Worm (Caenorhabditis elegans) whole organism, early embryonic: Measurements from ENCODE around the gene nhr-202.

Experiments used
- B0310.2 ChIP-seq: sonication (generic microtip); optimal IDR thresholded peaks from 2 replicates; lab custom pipeline; 2016; ENCODE audit warnings: mild to moderate bottlenecking, missing genetic modification characterization, missing compliant biosample characterization
- F13C5.2 ChIP-seq: sonication (generic microtip); optimal IDR thresholded peaks from 2 replicates; lab custom pipeline; 2017; ENCODE audit warnings: mild to moderate bottlenecking, missing genetic modification characterization, inconsistent platforms, missing compliant biosample characterization
- aly-1 ChIP-seq: sonication (generic microtip); optimal IDR thresholded peaks from 2 replicates; lab custom pipeline; 2016; ENCODE audit warnings: missing genetic modification characterization, missing compliant biosample characterization
- ama-1 ChIP-seq: fragments of 150-350 bp; optimal IDR thresholded peaks from 2 replicates; lab custom pipeline; 2014
- ceh-13 ChIP-seq: fragments of 200-800 bp; sonication (Bioruptor generic); optimal IDR thresholded peaks from 2 replicates; lab custom pipeline; 2018; ENCODE audit warnings: mild to moderate bottlenecking, missing genetic modification characterization, missing compliant biosample characterization
- ceh-36 ChIP-seq: sonication (generic microtip); optimal IDR thresholded peaks from 2 replicates; lab custom pipeline; 2016; ENCODE audit warnings: missing genetic modification characterization, inconsistent platforms, missing compliant biosample characterization
- ets-7 ChIP-seq: sonication (generic microtip); optimal IDR thresholded peaks from 2 replicates; lab custom pipeline; 2016; ENCODE audit warnings: missing genotype, missing genetic modification characterization, missing compliant biosample characterization
- flt-1 ChIP-seq: fragments of 200-800 bp; sonication (Bioruptor generic); IDR thresholded peaks from 2 replicates; pipeline ENCODE4 v1.3.6; 2022; ENCODE audit warnings: missing genetic modification characterization, missing compliant biosample characterization
- hmbx-1 ChIP-seq: sonication (generic microtip); optimal IDR thresholded peaks from 2 replicates; lab custom pipeline; 2016; ENCODE audit warnings: mild to moderate bottlenecking, missing genetic modification characterization, missing compliant biosample characterization
- hmg-4 ChIP-seq: fragments of 200-800 bp; sonication (Bioruptor generic); optimal IDR thresholded peaks from 2 replicates; lab custom pipeline; 2018; ENCODE audit warnings: mild to moderate bottlenecking, missing genetic modification characterization, missing compliant biosample characterization
- hnd-1 ChIP-seq: sonication (generic microtip); optimal IDR thresholded peaks from 2 replicates; lab custom pipeline; 2016; ENCODE audit warnings: missing genetic modification characterization, missing compliant biosample characterization
- pes-1 ChIP-seq: fragments of 200-800 bp; sonication (Bioruptor generic); IDR thresholded peaks from 2 replicates; pipeline ENCODE4 v1.3.6; 2022; ENCODE audit warnings: missing genetic modification reagents, missing genetic modification characterization, missing compliant biosample characterization
- scrt-1 ChIP-seq: fragments of 200-800 bp; sonication (Bioruptor generic); IDR thresholded peaks from 2 replicates; pipeline ENCODE4 v1.3.6; 2022; ENCODE audit warnings: missing genetic modification characterization, missing compliant biosample characterization
- sea-1 ChIP-seq: fragments of 200-800 bp; sonication (Bioruptor generic); conservative IDR thresholded peaks from 2 replicates; pipeline ENCODE4 v1.3.6; 2022; ENCODE audit warnings: missing genetic modification characterization, missing compliant biosample characterization
- tbx-11 ChIP-seq: fragments of 200-800 bp; sonication (Bioruptor generic); IDR thresholded peaks from 2 replicates; pipeline ENCODE4 v1.3.6; 2022; ENCODE audit warnings: missing genetic modification characterization, missing compliant biosample characterization
- tbx-37 ChIP-seq: fragments of 200-800 bp; sonication (Bioruptor generic); conservative IDR thresholded peaks from 2 replicates; pipeline ENCODE4 v1.3.6; 2022; ENCODE audit warnings: missing genetic modification reagents, missing genetic modification characterization, missing compliant biosample characterization
- tra-4 ChIP-seq: sonication (generic microtip); optimal IDR thresholded peaks from 2 replicates; lab custom pipeline; 2017; ENCODE audit warnings: missing genetic modification characterization, missing compliant biosample characterization

nhr-202 gene

ce11 chrV:489320-489719, 26.9 kb downstream of the nhr-202 start, which contains the start of gene nhr-106:
Gene nhr-106 (plus strand): TSS chrV:489620.
- TF ChIP-seq ceh-13 (GFP tag; lab: Kevin White, UChicago) (no peak), pes-1 (GFP tag; lab: Robert Waterston, UW) (no peak)

ce11 chrV:491432-491831, 29.0 kb downstream of the nhr-202 start, which contains the start of gene str-196:
Gene str-196 (plus strand): TSS chrV:491732.
- TF ChIP-seq flt-1 (no peak), ceh-36 (tag; lab: Kevin White, UChicago) (no peak), sea-1 (GFP tag; lab: Robert Waterston, UW) (no peak), ets-7 (tag; lab: Kevin White, UChicago) (no peak), hmg-4 (GFP tag; lab: Kevin White, UChicago) (no peak), tbx-37 (GFP tag; lab: Robert Waterston, UW) (no peak), ceh-13 (GFP tag; lab: Kevin White, UChicago) (no peak), hnd-1 (tag; lab: Kevin White, UChicago) (no peak), scrt-1 (no peak), F13C5.2 (tag; lab: Kevin White, UChicago) (no peak), tra-4 (tag; lab: Kevin White, UChicago) (no peak), aly-1 (tag; lab: Kevin White, UChicago) (no peak), B0310.2 (tag; lab: Kevin White, UChicago) (no peak), pes-1 (GFP tag; lab: Robert Waterston, UW) (no peak), tbx-11 (no peak)

ce11 chrV:494284-494683, 31.9 kb downstream of the nhr-202 start, which contains the start of gene nhr-131:
Gene nhr-131 (plus strand): TSS chrV:494370.
- no peak for TF ChIP-seq pes-1 (GFP tag; lab: Robert Waterston, UW)
- no peak for TF ChIP-seq tbx-11
- TF ChIP-seq ceh-13 (GFP tag; lab: Kevin White, UChicago): no peak
- no peak for TF ChIP-seq sea-1 (GFP tag; lab: Robert Waterston, UW)
- TF ChIP-seq ceh-36 (tag; lab: Kevin White, UChicago): no peak
- TF ChIP-seq hmbx-1: no peak
- TF ChIP-seq hmg-4 (GFP tag; lab: Kevin White, UChicago): no peak
- no peak for TF ChIP-seq aly-1 (tag; lab: Kevin White, UChicago)
- no peak for TF ChIP-seq hnd-1 (tag; lab: Kevin White, UChicago)
- no peak for TF ChIP-seq tra-4 (tag; lab: Kevin White, UChicago)
- TF ChIP-seq tbx-37 (GFP tag; lab: Robert Waterston, UW): no peak
- TF ChIP-seq ets-7 (tag; lab: Kevin White, UChicago): no peak
- TF ChIP-seq ama-1 (lab: Kevin White, UChicago): no peak
- no peak for TF ChIP-seq B0310.2 (tag; lab: Kevin White, UChicago)
- TF ChIP-seq scrt-1: no peak

ce11 chrV:497399-497798, 35.0 kb downstream of the nhr-202 start, which contains the start of gene T01G6.1:
Gene T01G6.1 (plus strand): TSS chrV:497699.
- TF ChIP-seq hmg-4 (GFP tag; lab: Kevin White, UChicago) (no peak), aly-1 (tag; lab: Kevin White, UChicago) (no peak), hnd-1 (tag; lab: Kevin White, UChicago) (no peak), pes-1 (GFP tag; lab: Robert Waterston, UW) (no peak), tra-4 (tag; lab: Kevin White, UChicago) (no peak), tbx-37 (GFP tag; lab: Robert Waterston, UW) (no peak), ceh-36 (tag; lab: Kevin White, UChicago) (no peak), B0310.2 (tag; lab: Kevin White, UChicago) (no peak), F13C5.2 (tag; lab: Kevin White, UChicago) (no peak), ets-7 (tag; lab: Kevin White, UChicago) (no peak), tbx-11 (no peak), scrt-1 (no peak), ama-1 (lab: Kevin White, UChicago) (no peak), ceh-13 (GFP tag; lab: Kevin White, UChicago) (no peak), flt-1 (no peak), sea-1 (GFP tag; lab: Robert Waterston, UW) (no peak), hmbx-1 (no peak)

- TF ChIP-seq ceh-13 (GFP tag; lab: Kevin White, UChicago) (no peak), sea-1 (GFP tag; lab: Robert Waterston, UW) (no peak), B0310.2 (tag; lab: Kevin White, UChicago) (no peak), tbx-11 (no peak), ama-1 (lab: Kevin White, UChicago) (no peak), flt-1 (no peak), hmbx-1 (no peak), hmg-4 (GFP tag; lab: Kevin White, UChicago) (no peak), hnd-1 (tag; lab: Kevin White, UChicago) (no peak), tbx-37 (GFP tag; lab: Robert Waterston, UW) (no peak), aly-1 (tag; lab: Kevin White, UChicago) (no peak), tra-4 (tag; lab: Kevin White, UChicago) (no peak), ets-7 (tag; lab: Kevin White, UChicago) (no peak), ceh-36 (tag; lab: Kevin White, UChicago) (no peak), scrt-1 (no peak), pes-1 (GFP tag; lab: Robert Waterston, UW) (no peak), F13C5.2 (tag; lab: Kevin White, UChicago) (no peak)
These were observed 38.1 kb downstream of the nhr-202 start for ce11 chrV:500535-500934.

- TF ChIP-seq hmbx-1: no peak
- TF ChIP-seq ets-7 (tag; lab: Kevin White, UChicago): no peak
- no peak for TF ChIP-seq tbx-37 (GFP tag; lab: Robert Waterston, UW)
- no peak for TF ChIP-seq B0310.2 (tag; lab: Kevin White, UChicago)
- no peak for TF ChIP-seq ceh-36 (tag; lab: Kevin White, UChicago)
- TF ChIP-seq ceh-13 (GFP tag; lab: Kevin White, UChicago): no peak
- TF ChIP-seq scrt-1: no peak
- TF ChIP-seq tbx-11: no peak
- no peak for TF ChIP-seq F13C5.2 (tag; lab: Kevin White, UChicago)
- TF ChIP-seq hnd-1 (tag; lab: Kevin White, UChicago): no peak
These were observed 38.8 kb downstream of the nhr-202 start, which contains the start of gene str-256 for ce11 chrV:501230-501629. Gene str-256 (minus strand): TSS chrV:501330.

ce11 chrV:502803-503273, 40.5 kb downstream of the nhr-202 start, which contains the start of gene T01G6.10:
Gene T01G6.10 (minus strand): TSS chrV:503223.
- TF ChIP-seq tra-4 (tag; lab: Kevin White, UChicago): no peak
- no peak for TF ChIP-seq aly-1 (tag; lab: Kevin White, UChicago)
- TF ChIP-seq ama-1 (lab: Kevin White, UChicago): no peak
- no peak for TF ChIP-seq tbx-37 (GFP tag; lab: Robert Waterston, UW)
- no peak for TF ChIP-seq hnd-1 (tag; lab: Kevin White, UChicago)
- TF ChIP-seq pes-1 (GFP tag; lab: Robert Waterston, UW): no peak
- TF ChIP-seq flt-1: no peak
- TF ChIP-seq scrt-1: no peak
- no peak for TF ChIP-seq hmbx-1
- no peak for TF ChIP-seq B0310.2 (tag; lab: Kevin White, UChicago)
- TF ChIP-seq tbx-11: no peak
- TF ChIP-seq hmg-4 (GFP tag; lab: Kevin White, UChicago): no peak
- TF ChIP-seq F13C5.2 (tag; lab: Kevin White, UChicago): no peak
- no peak for TF ChIP-seq ets-7 (tag; lab: Kevin White, UChicago)
- no peak for TF ChIP-seq ceh-13 (GFP tag; lab: Kevin White, UChicago)
